Worm (Caenorhabditis elegans) whole organism, L4 larva: Measurements from ENCODE around the gene D1086.17.

ENCODE experiments used
- ama-1 ChIP-seq: fragments of 150-350 bp; optimal IDR thresholded peaks from 2 replicates; lab custom pipeline; 2014; ENCODE audit warnings: inconsistent platforms, mixed read lengths
- ceh-82 ChIP-seq: sonication (generic microtip); optimal IDR thresholded peaks from 2 replicates; lab custom pipeline; 2017; ENCODE audit warnings: missing biosample characterization, missing genetic modification characterization
- cey-2 ChIP-seq: sonication (generic microtip); optimal IDR thresholded peaks from 3 replicates; lab custom pipeline; 2017; ENCODE audit warnings: missing genetic modification characterization, mild to moderate bottlenecking, missing compliant biosample characterization, antibody characterized with exemption, borderline replicate concordance; ENCODE audit not compliant: insufficient read depth
- daf-16 ChIP-seq, 3 experiments: sonication (generic microtip); optimal IDR thresholded peaks; 2 replicates each; lab custom pipeline; 2016 to 2017; ENCODE audit warnings: missing genetic modification characterization in 3 of 3, missing genetic modification reagents in 3 of 3, mild to moderate bottlenecking in 2 of 3, missing compliant biosample characterization in 2 of 3, missing biosample characterization in 1 of 3, moderate library complexity in 1 of 3
- fkh-10 ChIP-seq: fragments of 150-350 bp; optimal IDR thresholded peaks from 2 replicates; lab custom pipeline; 2014; ENCODE audit warnings: missing biosample characterization, missing genetic modification reagents, missing genetic modification characterization
- fos-1 ChIP-seq: fragments of 150-350 bp; optimal IDR thresholded peaks from 2 replicates; lab custom pipeline; 2014; ENCODE audit warnings: missing biosample characterization, missing genetic modification characterization
- nhr-11 ChIP-seq: fragments of 150-350 bp; optimal IDR thresholded peaks from 2 replicates; lab custom pipeline; 2014; ENCODE audit warnings: missing biosample characterization, missing genetic modification characterization
- nhr-25 ChIP-seq: sonication (generic microtip); optimal IDR thresholded peaks from 2 replicates; lab custom pipeline; 2017; ENCODE audit warnings: missing genetic modification characterization, mild to moderate bottlenecking, missing compliant biosample characterization, antibody characterized with exemption, moderate library complexity, borderline replicate concordance; ENCODE audit not compliant: insufficient read depth
- pqm-1 ChIP-seq: sonication (generic microtip); optimal IDR thresholded peaks from 2 replicates; lab custom pipeline; 2017; ENCODE audit warnings: missing biosample characterization, missing genetic modification characterization

- TF ChIP-seq pqm-1 (tag; lab: Kevin White, UChicago) (no peak), ama-1 (lab: Kevin White, UChicago) (no peak), daf-16 (GFP tag; optimal IDR thresholded peaks at IDR 0.05; lab: Kevin White, UChicago) (no peak), daf-16 (tag; optimal IDR thresholded peaks at IDR 0.05; lab: Kevin White, UChicago) (no peak), nhr-25 (tag; lab: Kevin White, UChicago) (no peak), fos-1 (tag; lab: Kevin White, UChicago) (no peak), nhr-11 (tag; lab: Kevin White, UChicago) (no peak), cey-2 (no peak), fkh-10 (GFP tag; lab: Kevin White, UChicago) (no peak), ceh-82 (tag; lab: Kevin White, UChicago) (no peak)
Observed at ce11 chrV:14079501-14079900, 11.8 kb downstream of the D1086.17 start, which contains the start of gene D1086.6.
